Worm (Caenorhabditis elegans) whole organism, L4 larva: ENCODE data around the gene F33C8.4.

Experiments
- R02D3.7 ChIP-seq: fragments of 150-350 bp; sonication (generic microtip); optimal IDR thresholded peaks from 3 replicates; lab custom pipeline; 2014; ENCODE audit warnings: missing biosample characterization, missing genetic modification characterization
- T26A8.4 ChIP-seq: fragments of 200-800 bp; sonication (Bioruptor generic); IDR thresholded peaks from 2 replicates; pipeline ENCODE4 v1.3.6; 2022; ENCODE audit warnings: missing genetic modification characterization, missing compliant biosample characterization
- Y5F2A.4 ChIP-seq: fragments of 200-800 bp; sonication (Bioruptor generic); optimal IDR thresholded peaks from 2 replicates; lab custom pipeline; 2018; ENCODE audit warnings: mild to moderate bottlenecking, missing genetic modification characterization, missing compliant biosample characterization
- Y75B8A.6 ChIP-seq: fragments of 200-800 bp; sonication (Bioruptor generic); IDR thresholded peaks from 2 replicates; pipeline ENCODE4 v1.3.6; 2022; ENCODE audit warnings: missing genetic modification reagents, missing genetic modification characterization, missing compliant biosample characterization
- aha-1 ChIP-seq: fragments of 150-350 bp; peaks from one replicate; lab custom pipeline; 2014; ENCODE audit warnings: missing biosample characterization, missing genetic modification characterization
- aly-2 ChIP-seq: sonication (generic microtip); optimal IDR thresholded peaks from 2 replicates; lab custom pipeline; 2018; ENCODE audit warnings: missing biosample characterization, missing genetic modification characterization
- attf-4 ChIP-seq: sonication (generic microtip); optimal IDR thresholded peaks from 3 replicates; lab custom pipeline; 2017; ENCODE audit warnings: missing biosample characterization, missing genetic modification characterization
- ceh-20 ChIP-seq: fragments of 200-800 bp; sonication (Bioruptor generic); IDR thresholded peaks from 2 replicates; pipeline ENCODE4 v1.3.6; 2022; ENCODE audit warnings: missing genetic modification reagents, missing genetic modification characterization, missing compliant biosample characterization
- ceh-28 ChIP-seq: fragments of 150-350 bp; optimal IDR thresholded peaks from 2 replicates; lab custom pipeline; 2014; ENCODE audit warnings: missing biosample characterization, missing genetic modification reagents, missing genetic modification characterization
- ceh-44 ChIP-seq: fragments of 200-800 bp; sonication (Bioruptor generic); IDR thresholded peaks from 2 replicates; pipeline ENCODE4 v1.3.6; 2022; ENCODE audit warnings: missing genetic modification reagents, missing genetic modification characterization, missing compliant biosample characterization
- ceh-62 ChIP-seq: sonication (generic microtip); optimal IDR thresholded peaks from 2 replicates; lab custom pipeline; 2017; ENCODE audit warnings: missing biosample characterization, missing genetic modification characterization
- ces-1 ChIP-seq: fragments of 150-350 bp; sonication (generic microtip); optimal IDR thresholded peaks from 4 replicates; lab custom pipeline; 2014; ENCODE audit warnings: missing biosample characterization, missing genetic modification reagents, missing genetic modification characterization
- ctbp-1 ChIP-seq: fragments of 200-800 bp; sonication (Bioruptor generic); IDR thresholded peaks from 2 replicates; pipeline ENCODE4 v1.3.6; 2022; ENCODE audit warnings: missing genetic modification reagents, missing genetic modification characterization, missing compliant biosample characterization
- daf-8 ChIP-seq: fragments of 200-800 bp; sonication (Bioruptor generic); IDR thresholded peaks from 2 replicates; pipeline ENCODE4 v1.3.6; 2022; ENCODE audit warnings: missing genetic modification characterization, missing compliant biosample characterization
- dmd-6 ChIP-seq: fragments of 200-800 bp; sonication (Bioruptor generic); IDR thresholded peaks from 2 replicates; pipeline ENCODE4 v1.3.6; 2022; ENCODE audit warnings: missing genetic modification reagents, missing genetic modification characterization, missing compliant biosample characterization
- dmd-8 ChIP-seq: fragments of 200-800 bp; sonication (Bioruptor generic); IDR thresholded peaks from 2 replicates; pipeline ENCODE4 v1.3.6; 2022; ENCODE audit warnings: missing genetic modification characterization, missing compliant biosample characterization
- fkh-10 ChIP-seq: fragments of 150-350 bp; optimal IDR thresholded peaks from 2 replicates; lab custom pipeline; 2014; ENCODE audit warnings: missing biosample characterization, missing genetic modification reagents, missing genetic modification characterization
- fos-1 ChIP-seq: fragments of 150-350 bp; optimal IDR thresholded peaks from 2 replicates; lab custom pipeline; 2014; ENCODE audit warnings: missing biosample characterization, missing genetic modification characterization
- gei-8 ChIP-seq: fragments of 200-800 bp; sonication (Bioruptor generic); optimal IDR thresholded peaks from 2 replicates; lab custom pipeline; 2018; ENCODE audit warnings: mild to moderate bottlenecking, missing genetic modification characterization, missing compliant biosample characterization
- hlh-11 ChIP-seq: fragments of 200-800 bp; sonication (Bioruptor generic); optimal IDR thresholded peaks from 2 replicates; lab custom pipeline; 2018; ENCODE audit warnings: mild to moderate bottlenecking, missing genetic modification characterization, missing compliant biosample characterization
- hlh-30 ChIP-seq: sonication (generic microtip); optimal IDR thresholded peaks from 2 replicates; lab custom pipeline; 2017; ENCODE audit warnings: antibody characterized with exemption, mild to moderate bottlenecking, missing genetic modification characterization, missing compliant biosample characterization; ENCODE audit not compliant: insufficient read depth
- jun-1 ChIP-seq: fragments of 150-350 bp; optimal IDR thresholded peaks from 2 replicates; lab custom pipeline; 2014; ENCODE audit warnings: missing biosample characterization, missing genetic modification reagents, missing genetic modification characterization
- lin-13 ChIP-seq: fragments of 150-350 bp; optimal IDR thresholded peaks from 2 replicates; lab custom pipeline; 2014; ENCODE audit warnings: missing biosample characterization, missing genetic modification reagents, missing genetic modification characterization
- lin-15B ChIP-seq: fragments of 150-350 bp; sonication (generic microtip); optimal IDR thresholded peaks from 3 replicates; lab custom pipeline; 2014; ENCODE audit warnings: missing biosample characterization, missing genetic modification characterization
- lin-38 ChIP-seq: fragments of 200-800 bp; sonication (Bioruptor generic); IDR thresholded peaks from 2 replicates; pipeline ENCODE4 v1.3.6; 2022; ENCODE audit warnings: missing genetic modification reagents, missing genetic modification characterization, missing compliant biosample characterization
- lir-3 ChIP-seq: sonication (generic microtip); optimal IDR thresholded peaks from 2 replicates; lab custom pipeline; 2016; ENCODE audit warnings: mild to moderate bottlenecking, missing genetic modification characterization, missing compliant biosample characterization
- madf-5 ChIP-seq, 2 experiments: fragments of 200-800 bp; sonication (Bioruptor generic); IDR thresholded peaks; 2 replicates each; pipeline ENCODE4 v1.3.6; 2022; ENCODE audit warnings: missing compliant biosample characterization in 2 of 2, missing genetic modification characterization in 2 of 2
- mdl-1 ChIP-seq, 2 experiments: fragments of 150-350 bp in 1 of 2; sonication (generic microtip) in 1 of 2; optimal IDR thresholded peaks; 2 replicates each; lab custom pipeline; 2014 to 2017; ENCODE audit warnings: missing biosample characterization in 2 of 2, missing genetic modification characterization in 2 of 2
- mep-1 ChIP-seq: fragments of 150-350 bp; sonication (generic microtip); optimal IDR thresholded peaks from 3 replicates; lab custom pipeline; 2014; ENCODE audit warnings: missing biosample characterization, missing genetic modification characterization
- mes-2 ChIP-seq: sonication (generic microtip); optimal IDR thresholded peaks from 2 replicates; lab custom pipeline; 2016; ENCODE audit warnings: missing genotype, mild to moderate bottlenecking, missing genetic modification characterization, missing compliant biosample characterization; ENCODE audit not compliant: poor library complexity, severe bottlenecking
- mxl-2 ChIP-seq: fragments of 200-800 bp; sonication (Bioruptor generic); conservative IDR thresholded peaks from 2 replicates; pipeline ENCODE4 v1.3.6; 2022; ENCODE audit warnings: missing genetic modification reagents, missing genetic modification characterization, missing compliant biosample characterization
- mxl-3 ChIP-seq: fragments of 200-800 bp; sonication (Bioruptor generic); optimal IDR thresholded peaks from 2 replicates; lab custom pipeline; 2018; ENCODE audit warnings: mild to moderate bottlenecking, missing genetic modification characterization, missing compliant biosample characterization
- nhr-102 ChIP-seq: sonication (generic microtip); optimal IDR thresholded peaks from 2 replicates; lab custom pipeline; 2016; ENCODE audit warnings: mild to moderate bottlenecking, missing genetic modification characterization, moderate library complexity, missing compliant biosample characterization
- nhr-28 ChIP-seq: fragments of 150-350 bp; optimal IDR thresholded peaks from 2 replicates; lab custom pipeline; 2014; ENCODE audit warnings: missing biosample characterization, missing genetic modification characterization
- nhr-41 ChIP-seq: fragments of 200-800 bp; sonication (Bioruptor generic); IDR thresholded peaks from 2 replicates; pipeline ENCODE4 v1.3.6; 2022; ENCODE audit warnings: missing genetic modification reagents, missing genetic modification characterization, missing compliant biosample characterization
- nhr-6 ChIP-seq: fragments of 150-350 bp; optimal IDR thresholded peaks from 2 replicates; lab custom pipeline; 2014; ENCODE audit warnings: missing biosample characterization, missing genetic modification characterization
- nhr-77 ChIP-seq: fragments of 150-350 bp; optimal IDR thresholded peaks from 2 replicates; lab custom pipeline; 2014; ENCODE audit warnings: missing biosample characterization, missing genetic modification characterization
- pha-4 ChIP-seq, 2 experiments: fragments of 150-350 bp in 1 of 2; fragments of 200-800 bp in 1 of 2; sonication (Bioruptor generic) in 1 of 2; IDR thresholded peaks in 1 of 2; optimal IDR thresholded peaks in 1 of 2; 2 replicates each; pipeline versions ENCODE4 v1.3.6 to Lab custom; 2014 to 2022; ENCODE audit warnings: missing genetic modification characterization in 2 of 2, missing genetic modification reagents in 2 of 2, missing biosample characterization in 1 of 2, missing compliant biosample characterization in 1 of 2
- php-3 ChIP-seq: fragments of 200-800 bp; sonication (Bioruptor generic); IDR thresholded peaks from 2 replicates; pipeline ENCODE4 v1.3.6; 2022; ENCODE audit warnings: missing genetic modification reagents, missing genetic modification characterization, missing compliant biosample characterization
- pqm-1 ChIP-seq: sonication (generic microtip); optimal IDR thresholded peaks from 2 replicates; lab custom pipeline; 2017; ENCODE audit warnings: missing biosample characterization, missing genetic modification characterization
- rbr-2 ChIP-seq: sonication (generic microtip); optimal IDR thresholded peaks from 2 replicates; lab custom pipeline; 2016; ENCODE audit warnings: missing genotype, missing genetic modification characterization, missing compliant biosample characterization
- saeg-2 ChIP-seq: fragments of 200-800 bp; sonication (Bioruptor generic); IDR thresholded peaks from 2 replicates; pipeline ENCODE4 v1.3.6; 2022; ENCODE audit warnings: missing genetic modification reagents, missing genetic modification characterization, missing compliant biosample characterization
- skn-1 ChIP-seq: fragments of 150-350 bp; optimal IDR thresholded peaks from 2 replicates; lab custom pipeline; 2014; ENCODE audit warnings: missing biosample characterization, missing genetic modification characterization
- snpc-1.2 ChIP-seq: fragments of 200-800 bp; sonication (Bioruptor generic); IDR thresholded peaks from 2 replicates; pipeline ENCODE4 v1.3.6; 2022; ENCODE audit warnings: missing genetic modification reagents, missing genetic modification characterization, missing compliant biosample characterization
- snpc-4 ChIP-seq: fragments of 150-350 bp; optimal IDR thresholded peaks from 2 replicates; lab custom pipeline; 2014; ENCODE audit warnings: missing biosample characterization, missing genetic modification characterization
- spr-1 ChIP-seq: sonication (generic microtip); optimal IDR thresholded peaks from 2 replicates; lab custom pipeline; 2016; ENCODE audit warnings: mild to moderate bottlenecking, missing genetic modification characterization, missing compliant biosample characterization
- tag-97 ChIP-seq: fragments of 200-800 bp; sonication (Bioruptor generic); IDR thresholded peaks from 2 replicates; pipeline ENCODE4 v1.3.6; 2022; ENCODE audit warnings: missing genetic modification characterization, missing compliant biosample characterization
- unc-39 ChIP-seq: sonication (generic microtip); optimal IDR thresholded peaks from 2 replicates; lab custom pipeline; 2017; ENCODE audit warnings: missing biosample characterization, missing genetic modification characterization
- vab-7 ChIP-seq: fragments of 200-800 bp; sonication (Bioruptor generic); IDR thresholded peaks from 2 replicates; pipeline ENCODE4 v1.3.6; 2022; ENCODE audit warnings: missing genetic modification reagents, missing genetic modification characterization, missing compliant biosample characterization
- zfp-3 ChIP-seq: fragments of 200-800 bp; sonication (Bioruptor generic); conservative IDR thresholded peaks from 2 replicates; pipeline ENCODE4 v1.3.6; 2022; ENCODE audit warnings: missing genetic modification reagents, missing genetic modification characterization, missing compliant biosample characterization
- zip-2 ChIP-seq: fragments of 150-350 bp; optimal IDR thresholded peaks from 2 replicates; lab custom pipeline; 2014; ENCODE audit warnings: missing biosample characterization, missing genetic modification characterization
- ztf-11 ChIP-seq: fragments of 150-350 bp; optimal IDR thresholded peaks from 2 replicates; lab custom pipeline; 2014; ENCODE audit warnings: missing biosample characterization, missing genetic modification characterization

Gene F33C8.4

DNA sequence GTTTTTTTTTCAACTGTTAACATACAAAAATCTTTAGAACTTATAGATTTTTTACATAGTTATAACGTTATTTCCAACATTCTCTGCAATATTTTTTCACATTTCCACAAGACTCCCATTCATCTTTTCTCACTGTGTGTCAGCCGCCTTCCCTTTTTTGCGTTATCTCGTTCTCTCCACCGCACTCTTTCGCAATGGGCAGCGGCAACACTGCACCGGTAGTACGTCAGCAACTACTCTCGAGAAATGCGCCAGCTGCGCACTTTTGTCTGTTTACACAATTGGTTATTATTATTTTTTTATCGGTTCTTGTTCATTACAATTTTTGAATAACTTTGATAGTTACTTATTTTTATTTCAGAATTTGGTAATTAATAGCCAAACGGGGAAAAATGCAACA is 14.9 kb downstream of the F33C8.4 start, which contains the start of gene C05G5.2 (continued):
- peak; percentile 84 for TF ChIP-seq nhr-102 (tag; lab: Kevin White, UChicago)
- no peak for TF ChIP-seq ces-1 (GFP tag; lab: Kevin White, UChicago)
- no peak for TF ChIP-seq ceh-44 (GFP tag; lab: Robert Waterston, UW)
- no peak for TF ChIP-seq ceh-62 (tag; lab: Kevin White, UChicago)
- peak; percentile 48 for TF ChIP-seq aha-1 (tag; lab: Kevin White, UChicago)
- TF ChIP-seq mep-1 (tag; lab: Kevin White, UChicago) = peak; percentile 96
- no peak for TF ChIP-seq unc-39 (tag; lab: Kevin White, UChicago)
- peak; percentile 9 for TF ChIP-seq snpc-4
- peak; percentile 94 for TF ChIP-seq lin-13 (GFP tag; lab: Kevin White, UChicago)
- TF ChIP-seq mxl-2 (GFP tag; lab: Robert Waterston, UW) = no peak
- peak; percentile 95 for TF ChIP-seq pqm-1 (tag; lab: Kevin White, UChicago)
- TF ChIP-seq saeg-2 (GFP tag; lab: Robert Waterston, UW) = peak; percentile 76; the same call in 1 of the 2 replicates
- peak; percentile 70 for TF ChIP-seq jun-1 (tag; lab: Kevin White, UChicago)
- peak; percentile 94 for TF ChIP-seq nhr-28
- peak; percentile 57; the same call in 1 of the 2 replicates for TF ChIP-seq php-3 (GFP tag; lab: Robert Waterston, UW)
- no peak for TF ChIP-seq Y5F2A.4 (GFP tag; lab: Kevin White, UChicago)
- TF ChIP-seq lin-15B (tag; lab: Kevin White, UChicago) = no peak
- peak; percentile 76 for TF ChIP-seq spr-1 (tag; lab: Kevin White, UChicago)
- no peak for TF ChIP-seq lir-3 (tag; lab: Kevin White, UChicago)
- TF ChIP-seq lin-38 (GFP tag; lab: Robert Waterston, UW) = peak; percentile 70
- no peak for TF ChIP-seq daf-8 (GFP tag; lab: Robert Waterston, UW)
- TF ChIP-seq dmd-8 (GFP tag; lab: Robert Waterston, UW) = no peak
- TF ChIP-seq hlh-30 (tag; lab: Kevin White, UChicago) = peak; percentile 89
- TF ChIP-seq mxl-3 (GFP tag; lab: Kevin White, UChicago) = peak; percentile 97
- TF ChIP-seq fkh-10 = peak; percentile 84
- TF ChIP-seq ztf-11 (tag; lab: Kevin White, UChicago) = no peak
- peak; percentile 92 for TF ChIP-seq dmd-6
- TF ChIP-seq nhr-41 = peak; percentile 52; the same call in 1 of the 2 replicates
- no peak for TF ChIP-seq R02D3.7 (tag; lab: Kevin White, UChicago)
- no peak for TF ChIP-seq fos-1
- peak; percentile 57 for TF ChIP-seq T26A8.4 (GFP tag; lab: Robert Waterston, UW)
- peak; percentile 66 for TF ChIP-seq vab-7 (GFP tag; lab: Robert Waterston, UW)
- no peak for TF ChIP-seq aly-2 (tag; lab: Kevin White, UChicago)
- no peak for TF ChIP-seq skn-1 (tag; lab: Kevin White, UChicago)
- no peak for TF ChIP-seq Y75B8A.6 (GFP tag; lab: Robert Waterston, UW)
- no peak for TF ChIP-seq madf-5 (GFP tag; IDR thresholded peaks at IDR 0.05; lab: Robert Waterston, UW)
- no peak for TF ChIP-seq gei-8 (GFP tag; lab: Kevin White, UChicago)
- TF ChIP-seq nhr-77 = peak; percentile 97
- TF ChIP-seq zip-2 = peak; percentile 17
- TF ChIP-seq nhr-6 = peak; percentile 93
- TF ChIP-seq snpc-1.2 = no peak
- peak; percentile 96 for TF ChIP-seq hlh-11 (tag; lab: Kevin White, UChicago)
- no peak for TF ChIP-seq zfp-3 (GFP tag; lab: Robert Waterston, UW)
- TF ChIP-seq tag-97 (GFP tag; lab: Robert Waterston, UW) = no peak
- peak; percentile 69 for TF ChIP-seq ceh-20 (GFP tag; lab: Robert Waterston, UW)
- TF ChIP-seq attf-4 (tag; lab: Kevin White, UChicago) = no peak
- peak; percentile 81 for TF ChIP-seq pha-4 (GFP tag; IDR thresholded peaks at IDR 0.05; lab: Robert Waterston, UW)
- TF ChIP-seq pha-4 (tag; optimal IDR thresholded peaks at IDR 0.05; lab: Kevin White, UChicago) = peak; percentile 81
- TF ChIP-seq ctbp-1 (GFP tag; lab: Robert Waterston, UW) = peak; percentile 69
- TF ChIP-seq mdl-1 (tag; optimal IDR thresholded peaks at IDR 0.05; lab: Kevin White, UChicago) = peak; percentile 40 to 89
- TF ChIP-seq rbr-2 (tag; lab: Kevin White, UChicago) = peak; percentile 91
- peak; percentile 93 for TF ChIP-seq mes-2 (tag; lab: Kevin White, UChicago)
- no peak for TF ChIP-seq ceh-28
